Worm (Caenorhabditis elegans) whole organism, midembryonic: ENCODE data around the gene R01H2.8.

Experiments
- T22C8.4 ChIP-seq: fragments of 200-800 bp; sonication (Bioruptor generic); IDR thresholded peaks from 2 replicates; pipeline ENCODE4 v1.3.6; 2022; ENCODE audit warnings: missing genetic modification characterization, missing compliant biosample characterization
- cog-1 ChIP-seq: sonication (generic microtip); optimal IDR thresholded peaks from 2 replicates; lab custom pipeline; 2016; ENCODE audit warnings: missing genetic modification characterization, missing compliant biosample characterization
- flt-1 ChIP-seq: fragments of 200-800 bp; sonication (Bioruptor generic); IDR thresholded peaks from 2 replicates; pipeline ENCODE4 v1.3.6; 2022; ENCODE audit warnings: missing genetic modification characterization, missing compliant biosample characterization
- klf-2 ChIP-seq: fragments of 200-800 bp; sonication (Bioruptor generic); conservative IDR thresholded peaks from 2 replicates; pipeline ENCODE4 v1.3.6; 2022; ENCODE audit warnings: missing genetic modification reagents, missing genetic modification characterization, missing compliant biosample characterization
- med-1 ChIP-seq: sonication (generic microtip); optimal IDR thresholded peaks from 2 replicates; lab custom pipeline; 2017; ENCODE audit warnings: missing genetic modification characterization, mild to moderate bottlenecking, missing compliant biosample characterization, antibody characterized with exemption, missing genetic modification reagents; ENCODE audit not compliant: insufficient read depth
- ref-1 ChIP-seq: fragments of 200-800 bp; sonication (Bioruptor generic); conservative IDR thresholded peaks from 2 replicates; pipeline ENCODE4 v1.3.6; 2022; ENCODE audit warnings: missing genetic modification reagents, missing genetic modification characterization, missing compliant biosample characterization
- tab-1 ChIP-seq: fragments of 200-800 bp; sonication (Bioruptor generic); IDR thresholded peaks from 2 replicates; pipeline ENCODE4 v1.3.6; 2022; ENCODE audit warnings: missing genetic modification characterization, missing compliant biosample characterization
- ztf-23 ChIP-seq: fragments of 200-800 bp; sonication (Bioruptor generic); IDR thresholded peaks from 2 replicates; pipeline ENCODE4 v1.3.6; 2022; ENCODE audit warnings: missing genetic modification reagents, missing genetic modification characterization, missing compliant biosample characterization
- ztf-29 ChIP-seq: fragments of 200-800 bp; sonication (Bioruptor generic); IDR thresholded peaks from 2 replicates; pipeline ENCODE4 v1.3.6; 2022; ENCODE audit warnings: missing genetic modification reagents, missing genetic modification characterization, missing compliant biosample characterization

R01H2.8 gene

ce11 chrIII:7034252-7035223, 34.3 kb upstream of the R01H2.8 start:
- TF ChIP-seq tab-1 (GFP tag; lab: Robert Waterston, UW) (no peak), ztf-23 (no peak), ztf-29 (GFP tag; lab: Robert Waterston, UW) (no peak), med-1 (GFP tag; lab: Kevin White, UChicago) (no peak), ref-1 (GFP tag; lab: Robert Waterston, UW) (no peak)

DNA sequence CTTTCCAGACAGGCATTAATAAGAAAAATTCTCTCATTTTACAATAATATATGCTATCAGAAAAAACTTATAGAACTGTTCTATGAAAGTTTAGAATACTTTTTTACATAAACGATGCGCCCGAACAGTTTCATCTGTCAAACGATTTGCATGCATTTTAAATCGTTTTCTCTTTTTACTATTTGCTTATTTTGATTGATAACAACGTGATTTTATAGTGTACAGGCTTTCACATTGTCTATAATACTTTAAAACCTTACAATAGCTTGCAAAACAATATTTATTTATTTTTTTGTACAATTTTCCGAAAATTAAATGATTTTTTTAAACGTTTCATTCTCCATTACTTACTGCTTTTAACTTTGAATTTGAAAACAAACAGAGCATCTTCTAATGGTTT, 23.2 kb upstream of the R01H2.8 start, which contains the start of gene R01H2.7:
Gene R01H2.7, minus strand, starts transcription at position 101 of the 400 bp plus-strand sequence.
- no peak for TF ChIP-seq T22C8.4 (GFP tag; lab: Robert Waterston, UW)
- TF ChIP-seq cog-1 (tag; lab: Kevin White, UChicago): no peak
- no peak for TF ChIP-seq flt-1
- no peak for TF ChIP-seq ztf-23
- no peak for TF ChIP-seq tab-1 (GFP tag; lab: Robert Waterston, UW)

DNA sequence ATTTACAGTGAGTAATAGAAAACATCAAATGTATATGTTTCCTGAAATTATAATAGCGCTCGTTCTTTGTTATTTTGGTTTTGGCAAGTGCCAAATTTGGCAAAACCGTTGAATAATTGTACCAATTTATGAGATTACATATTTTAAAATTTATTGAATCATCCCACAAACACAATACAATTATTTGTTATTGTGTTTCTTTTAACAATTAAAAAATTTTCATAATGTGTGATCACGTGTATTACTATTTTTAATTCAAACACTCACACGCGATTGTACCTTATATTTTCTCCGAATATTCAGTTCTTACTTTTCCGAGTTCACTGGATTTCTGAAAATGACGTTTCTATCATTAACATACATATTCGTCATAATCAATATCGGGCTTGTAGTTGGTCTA, 12.6 kb upstream of the R01H2.8 start, which contains the start of gene R01H2.2:
Gene R01H2.2, plus strand, starts transcription at position 301 of the 400 bp plus-strand sequence.
- TF ChIP-seq klf-2 (GFP tag; lab: Robert Waterston, UW): no peak
- no peak for TF ChIP-seq cog-1 (tag; lab: Kevin White, UChicago)
- no peak for TF ChIP-seq tab-1 (GFP tag; lab: Robert Waterston, UW)
- no peak for TF ChIP-seq ref-1 (GFP tag; lab: Robert Waterston, UW)
- TF ChIP-seq ztf-29 (GFP tag; lab: Robert Waterston, UW): no peak
- TF ChIP-seq T22C8.4 (GFP tag; lab: Robert Waterston, UW): no peak
- no peak for TF ChIP-seq med-1 (GFP tag; lab: Kevin White, UChicago)
- no peak for TF ChIP-seq ztf-23
- no peak for TF ChIP-seq flt-1

DNA sequence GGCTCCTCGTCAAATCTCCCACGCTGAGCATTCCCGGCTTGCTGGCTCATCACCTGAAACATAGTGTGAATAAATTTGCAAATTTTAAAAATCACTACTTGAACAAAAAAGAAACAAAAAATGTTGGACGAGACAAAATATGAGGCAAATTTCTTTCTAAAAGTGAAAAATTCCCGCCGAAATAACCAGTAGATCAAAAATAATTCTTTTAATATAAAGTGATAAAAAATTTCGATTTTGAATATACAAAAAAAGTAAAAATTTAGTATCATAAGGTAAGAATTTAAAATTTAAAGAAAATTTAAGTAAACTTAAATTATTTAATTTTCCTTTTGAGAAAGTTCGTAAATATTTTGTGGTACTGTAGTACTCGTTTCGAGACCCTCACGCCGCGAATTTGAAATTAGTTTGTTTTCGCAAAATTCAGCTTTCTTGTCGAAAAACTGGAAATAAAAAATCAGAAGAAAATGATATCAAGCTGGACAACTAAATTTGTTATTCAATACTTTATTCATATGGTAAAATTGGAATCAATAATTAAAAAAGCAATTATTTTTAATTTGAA, 8.2 kb upstream of the R01H2.8 start, which contains the start of gene egg-2:
Gene egg-2, minus strand, starts transcription at position 53 of the 565 bp plus-strand sequence.
- TF ChIP-seq tab-1 (GFP tag; lab: Robert Waterston, UW) (no peak), cog-1 (tag; lab: Kevin White, UChicago) (no peak), ref-1 (GFP tag; lab: Robert Waterston, UW) (no peak), ztf-29 (GFP tag; lab: Robert Waterston, UW) (no peak)

DNA sequence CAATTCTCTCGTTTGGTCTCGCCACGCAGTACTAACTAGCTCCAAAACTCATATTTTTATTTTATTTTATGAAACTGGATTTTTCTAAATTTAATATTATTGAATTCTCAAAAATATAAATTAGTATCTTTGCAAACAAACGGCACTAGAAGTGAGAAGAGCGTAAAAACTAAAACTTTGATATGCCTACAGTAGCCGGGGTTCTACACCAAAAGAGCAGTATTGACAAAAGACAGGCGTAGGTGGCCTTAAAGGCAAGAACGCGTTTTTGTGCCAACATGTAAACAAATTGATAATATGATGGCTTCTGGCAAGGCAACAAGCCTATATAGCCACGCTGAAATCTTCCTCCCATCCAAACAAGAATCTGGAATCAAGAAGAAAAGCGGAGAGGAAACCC, 6.3 kb upstream of the R01H2.8 start, which contains the start of gene R01H2.1:
Gene R01H2.1, plus strand, starts transcription at position 301 of the 400 bp plus-strand sequence.
- TF ChIP-seq ztf-29 (GFP tag; lab: Robert Waterston, UW): no peak
- TF ChIP-seq med-1 (GFP tag; lab: Kevin White, UChicago): no peak
- TF ChIP-seq tab-1 (GFP tag; lab: Robert Waterston, UW): no peak
- no peak for TF ChIP-seq klf-2 (GFP tag; lab: Robert Waterston, UW)
- TF ChIP-seq ref-1 (GFP tag; lab: Robert Waterston, UW): no peak

DNA sequence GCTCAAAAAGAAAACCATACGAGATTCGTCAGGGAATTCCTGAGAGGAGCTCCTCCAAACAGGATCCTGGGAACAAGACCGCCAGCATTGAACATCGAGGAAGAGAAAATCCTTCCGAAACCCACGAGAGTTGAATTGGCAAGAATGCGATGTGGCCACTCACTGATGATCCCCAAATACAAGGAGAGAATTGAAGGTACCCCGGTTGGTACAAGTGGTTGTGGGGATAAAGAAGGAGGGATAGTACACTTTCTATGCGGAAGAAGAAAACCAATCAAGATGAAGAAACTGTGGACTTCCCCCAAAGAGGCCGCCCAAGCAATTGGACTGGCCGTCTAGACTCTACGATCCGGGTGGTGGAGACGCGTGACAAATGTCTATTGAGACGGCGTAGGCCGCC, 5.8 kb upstream of the R01H2.8 start:
- TF ChIP-seq tab-1 (GFP tag; lab: Robert Waterston, UW) (no peak), med-1 (GFP tag; lab: Kevin White, UChicago) (no peak), flt-1 (no peak), ref-1 (GFP tag; lab: Robert Waterston, UW) (no peak), ztf-29 (GFP tag; lab: Robert Waterston, UW) (no peak), klf-2 (GFP tag; lab: Robert Waterston, UW) (no peak), T22C8.4 (GFP tag; lab: Robert Waterston, UW) (no peak), ztf-23 (no peak), cog-1 (tag; lab: Kevin White, UChicago) (no peak)

DNA sequence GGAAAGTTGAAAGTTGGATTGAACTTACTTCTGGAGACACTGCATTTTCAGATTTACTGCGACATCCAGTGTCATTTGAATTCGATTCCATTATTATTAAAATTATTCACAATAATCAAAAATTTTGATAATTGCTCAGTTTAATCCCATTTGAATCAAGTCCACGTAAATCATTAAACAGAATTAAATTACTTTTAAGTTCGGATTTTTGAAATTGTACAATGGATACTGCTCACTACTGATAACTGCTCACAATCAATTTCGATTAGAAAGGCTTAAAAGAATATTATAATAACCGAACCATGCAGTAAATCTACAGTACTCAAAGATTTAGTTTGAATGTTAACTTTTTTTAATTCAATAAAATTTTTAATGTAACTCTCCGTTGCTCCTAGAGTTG, 4.7 kb upstream of the R01H2.8 start, which contains the start of gene R01H2.4:
Gene R01H2.4, minus strand, starts transcription at position 101 of the 400 bp plus-strand sequence.
- TF ChIP-seq flt-1: no peak

ce11 chrIII:7067385-7067896, 1.4 kb upstream of the R01H2.8 start, which contains the start of gene ger-1:
TSS of gene ger-1 (minus strand) at chrIII:7067477.
- no peak for TF ChIP-seq med-1 (GFP tag; lab: Kevin White, UChicago)
- no peak for TF ChIP-seq flt-1
- TF ChIP-seq T22C8.4 (GFP tag; lab: Robert Waterston, UW): no peak
- no peak for TF ChIP-seq ref-1 (GFP tag; lab: Robert Waterston, UW)
- no peak for TF ChIP-seq ztf-29 (GFP tag; lab: Robert Waterston, UW)
- TF ChIP-seq klf-2 (GFP tag; lab: Robert Waterston, UW): no peak
- no peak for TF ChIP-seq cog-1 (tag; lab: Kevin White, UChicago)
- no peak for TF ChIP-seq ztf-23
- no peak for TF ChIP-seq tab-1 (GFP tag; lab: Robert Waterston, UW)

DNA sequence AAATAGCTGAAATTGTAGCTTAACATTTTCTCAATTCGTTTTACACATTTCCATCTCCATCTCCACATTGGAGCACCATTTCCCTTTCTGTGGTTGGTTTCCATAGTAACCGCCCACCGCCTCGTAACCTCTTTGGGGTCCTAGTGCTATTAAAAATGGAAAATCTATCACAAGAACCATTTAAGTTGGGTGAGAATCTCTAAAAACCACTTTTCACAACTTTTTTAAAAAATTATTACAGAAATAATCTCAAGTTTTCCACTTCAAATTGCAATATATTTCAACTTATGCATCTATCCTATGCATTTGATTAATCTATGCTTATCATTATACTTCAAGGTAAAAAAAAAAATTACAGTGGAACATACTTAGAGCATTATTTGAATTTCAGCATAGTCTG, 1.1 kb downstream of the R01H2.8 start, which contains the start of gene tmem-17:
Gene tmem-17, plus strand, starts transcription at position 301 of the 400 bp plus-strand sequence.
- TF ChIP-seq flt-1 (no peak), cog-1 (tag; lab: Kevin White, UChicago) (no peak)
